Fruit fly (Drosophila melanogaster) whole organism, pupa: Measurements from ENCODE around the gene Ten-a.

Experiments used
- CG14655 ChIP-seq: fragments of 200-800 bp; sonication (Bioruptor generic); optimal IDR thresholded peaks from 3 replicates; lab custom pipeline; 2017; ENCODE audit warnings: mild to moderate bottlenecking, missing biosample characterization, missing genetic modification reagents, missing genetic modification characterization
- CG15710 ChIP-seq: fragments of 200-800 bp; sonication (Bioruptor generic); optimal IDR thresholded peaks from 2 replicates; lab custom pipeline; 2018; ENCODE audit warnings: missing biosample characterization, mild to moderate bottlenecking, missing genetic modification characterization, moderate library complexity
- CG32121 ChIP-seq: fragments of 200-800 bp; sonication (Bioruptor generic); IDR thresholded peaks from 2 replicates; pipeline ENCODE4 v1.3.6; 2022; ENCODE audit warnings: missing biosample characterization, missing genetic modification characterization
- CG8301 ChIP-seq: fragments of 200-800 bp; sonication (Bioruptor generic); optimal IDR thresholded peaks from 2 replicates; lab custom pipeline; 2018; ENCODE audit warnings: missing biosample characterization, mild to moderate bottlenecking, missing genetic modification characterization
- D1 ChIP-seq: fragments of 200-800 bp; sonication (Bioruptor generic); optimal IDR thresholded peaks from 2 replicates; lab custom pipeline; 2018; ENCODE audit warnings: missing biosample characterization, mild to moderate bottlenecking, missing genetic modification characterization, moderate library complexity
- EcR ChIP-seq: fragments of 200-800 bp; sonication (Bioruptor generic); optimal IDR thresholded peaks from 3 replicates; lab custom pipeline; 2019; ENCODE audit warnings: missing biosample characterization, missing genetic modification characterization, mild to moderate bottlenecking, moderate library complexity, missing genetic modification reagents
- Pif1B ChIP-seq: fragments of 200-800 bp; sonication (Bioruptor generic); optimal IDR thresholded peaks from 3 replicates; lab custom pipeline; 2016; ENCODE audit warnings: missing biosample characterization, missing genetic modification characterization

DNA sequence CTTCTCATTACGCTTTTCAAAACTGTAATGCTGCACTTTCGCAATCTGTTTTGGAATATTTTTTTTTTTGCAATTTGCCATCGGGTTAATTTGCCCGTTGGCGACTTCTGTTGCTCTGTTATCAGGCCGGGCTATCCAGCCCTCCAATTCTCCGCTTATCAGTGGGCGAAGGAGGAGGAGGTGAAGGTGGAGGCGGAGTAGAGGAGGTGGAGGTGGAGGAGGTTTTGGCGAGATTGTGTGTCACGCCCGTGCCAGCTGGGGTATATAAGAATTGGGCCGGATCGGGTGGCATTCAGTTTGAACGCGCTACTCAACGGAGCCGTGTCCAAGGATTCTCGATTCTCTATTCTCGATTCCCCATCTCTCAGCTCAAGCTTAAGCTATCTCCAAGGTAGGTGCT, 29.4 kb upstream of the Ten-a start:
- TF ChIP-seq Pif1B (GFP tag; lab: Kevin White, UChicago) (no peak), CG14655 (GFP tag; lab: Kevin White, UChicago) (no peak), D1 (tag; lab: Kevin White, UChicago) (no peak), EcR (GFP tag; lab: Kevin White, UChicago) (no peak), CG15710 (tag; lab: Kevin White, UChicago) (no peak), CG32121 (GFP tag; lab: Robert Waterston, UW) (no peak), CG8301 (tag; lab: Kevin White, UChicago) (no peak)
